Worm (Caenorhabditis elegans): Measurements from ENCODE around the gene prkl-1.

Gene prkl-1

DNA sequence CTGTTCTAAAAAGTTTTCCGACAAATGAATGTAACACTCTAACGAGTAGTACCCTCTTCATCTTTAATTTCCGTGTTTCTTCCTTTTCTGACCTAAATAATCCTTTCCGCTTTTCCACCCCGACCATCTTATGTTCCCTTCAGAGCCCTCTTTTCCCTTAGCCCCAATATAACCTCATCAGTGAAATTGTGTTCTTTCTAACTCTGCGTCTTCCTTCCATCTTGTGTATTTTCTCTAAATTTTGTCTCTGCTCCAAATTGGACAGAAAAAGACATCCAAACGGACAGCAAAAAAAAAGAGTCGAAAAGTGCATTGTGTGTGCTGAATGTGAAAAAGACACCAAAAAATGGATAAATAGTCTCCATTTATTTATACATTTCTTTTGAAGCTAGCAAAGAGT lies 27.3 kb downstream of the prkl-1 start:
- TF ChIP-seq daf-12 (tag; optimal IDR thresholded peaks at IDR 0.05) (no peak), jun-1 (tag; optimal IDR thresholded peaks at IDR 0.05) (no peak), sdz-12 (GFP tag; optimal IDR thresholded peaks at IDR 0.05) (no peak), lsy-2 (tag; optimal IDR thresholded peaks at IDR 0.05) (peak in 1 of 2 experiments; percentile 9), ceh-62 (tag; optimal IDR thresholded peaks at IDR 0.05) (no peak), tag-97 (GFP tag; IDR thresholded peaks at IDR 0.05) (no peak), F49E8.2 (tag; optimal IDR thresholded peaks at IDR 0.05; ENCODE audit: borderline replicate concordance) (no peak), mes-2 (tag; optimal IDR thresholded peaks at IDR 0.05; ENCODE audit: poor library complexity, severe bottlenecking) (no peak), ctbp-1 (GFP tag; IDR thresholded peaks at IDR 0.05) (0 out of 2 replicates have a peak, but pooled peaks have one; percentile 29), nhr-41 (GFP tag; IDR thresholded peaks at IDR 0.05) (no peak), egl-27 (tag; optimal IDR thresholded peaks at IDR 0.05) (no peak), hlh-11 (tag; optimal IDR thresholded peaks at IDR 0.05) (no peak), ces-1 (GFP tag; optimal IDR thresholded peaks at IDR 0.05) (no peak)

DNA sequence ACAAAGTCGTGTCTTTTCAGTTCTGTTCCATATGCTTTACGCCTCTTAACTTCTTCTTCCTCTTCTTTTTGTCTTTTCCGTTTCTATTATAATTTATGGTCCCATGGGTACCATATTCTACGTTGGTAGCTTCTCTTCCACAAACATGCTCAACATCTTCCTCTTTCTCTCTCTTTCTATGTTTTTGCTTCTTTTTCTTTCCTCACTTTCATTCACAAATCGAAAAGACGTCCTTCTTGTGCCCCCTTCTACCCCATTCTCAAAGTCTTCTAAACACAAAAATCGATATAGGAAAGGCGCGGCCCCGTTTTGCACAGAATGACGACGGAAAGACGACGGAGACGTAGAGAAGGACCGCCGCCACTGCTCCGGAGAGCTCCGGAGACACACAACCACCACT lies 28.0 kb downstream of the prkl-1 start:
- TF ChIP-seq ceh-20 (GFP tag; IDR thresholded peaks at IDR 0.05) = peak; percentile 64; the same call in 1 of the 2 replicates
- no peak for TF ChIP-seq nhr-25 (tag; optimal IDR thresholded peaks at IDR 0.05; ENCODE audit: borderline replicate concordance, insufficient read depth)
- no peak for TF ChIP-seq F37D6.2 (tag; optimal IDR thresholded peaks at IDR 0.05)
- TF ChIP-seq vab-7 (GFP tag; IDR thresholded peaks at IDR 0.05) = no peak
- TF ChIP-seq ctbp-1 (GFP tag; IDR thresholded peaks at IDR 0.05) = 0 out of 2 replicates have a peak, but pooled peaks have one; percentile 7
- TF ChIP-seq daf-16 (GFP tag; optimal IDR thresholded peaks at IDR 0.05) = no peak
- TF ChIP-seq daf-16 (tag; optimal IDR thresholded peaks at IDR 0.05) = no peak
- TF ChIP-seq lsy-2 (tag; optimal IDR thresholded peaks at IDR 0.05) = peak; percentile 8 to 57
- no peak for TF ChIP-seq F10B5.3 (tag; optimal IDR thresholded peaks at IDR 0.05)
- peak; percentile 54; the same call in 1 of the 2 replicates for TF ChIP-seq hmg-1.1 (GFP tag; IDR thresholded peaks at IDR 0.05)
- peak; percentile 38 for TF ChIP-seq mep-1 (tag; optimal IDR thresholded peaks at IDR 0.05)
- TF ChIP-seq lin-39 (tag; optimal IDR thresholded peaks at IDR 0.05) = no peak
- TF ChIP-seq rbr-2 (tag; optimal IDR thresholded peaks at IDR 0.05) = peak; percentile 43
- peak; percentile 43 for TF ChIP-seq hlh-30 (tag; optimal IDR thresholded peaks at IDR 0.05; ENCODE audit: insufficient read depth)
- TF ChIP-seq nhr-11 (tag; optimal IDR thresholded peaks at IDR 0.05) = no peak
- TF ChIP-seq nhr-237 (tag; optimal IDR thresholded peaks at IDR 0.05) = no peak
- TF ChIP-seq ceh-28 (tag; optimal IDR thresholded peaks at IDR 0.05) = peak; percentile 54
- TF ChIP-seq php-3 (GFP tag; IDR thresholded peaks at IDR 0.05) = no peak
- peak in 1 of 2 experiments; percentile 98 for TF ChIP-seq unc-62 (GFP tag; optimal IDR thresholded peaks at IDR 0.05 in 1 of 2)
- no peak for TF ChIP-seq unc-62 (tag; optimal IDR thresholded peaks at IDR 0.05)

DNA sequence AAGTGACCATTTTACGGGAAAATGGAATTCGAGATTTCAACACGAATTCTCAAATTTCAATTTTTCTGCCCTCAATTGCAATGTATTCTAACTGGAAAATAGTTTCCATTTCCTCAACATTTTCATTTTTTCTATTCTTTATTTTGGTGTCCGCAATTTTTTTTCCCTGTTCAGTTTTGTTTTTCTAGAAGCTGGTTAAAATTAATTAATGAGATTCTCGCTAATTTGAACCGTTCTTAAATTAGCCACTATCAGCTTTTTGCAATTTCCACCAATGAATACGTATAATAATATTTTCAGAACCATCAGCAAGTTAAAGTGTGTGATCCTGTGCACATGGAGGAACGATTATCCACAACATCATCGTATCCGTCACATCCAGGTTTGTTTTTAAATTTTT lies 29.4 kb downstream of the prkl-1 start, which contains the start of gene jnk-1:
Gene jnk-1, plus strand, starts transcription at position 301 of the 400 bp plus-strand sequence.
- TF ChIP-seq Y48G9A.11 (GFP tag; IDR thresholded peaks at IDR 0.05) (no peak), ceh-44 (GFP tag; IDR thresholded peaks at IDR 0.05) (no peak), tra-1 (GFP tag; IDR thresholded peaks at IDR 0.05) (no peak), ceh-32 (tag; optimal IDR thresholded peaks at IDR 0.05; ENCODE audit: poor library complexity) (no peak), fkh-10 (GFP tag; optimal IDR thresholded peaks at IDR 0.05) (no peak), nhr-25 (tag; optimal IDR thresholded peaks at IDR 0.05; ENCODE audit: borderline replicate concordance, insufficient read depth) (no peak), daf-19 (GFP tag; conservative IDR thresholded peaks at IDR 0.05) (no peak), lin-39 (tag; optimal IDR thresholded peaks at IDR 0.05) (no peak), dve-1 (tag; optimal IDR thresholded peaks at IDR 0.05; ENCODE audit: insufficient read depth) (no peak), Y75B8A.6 (GFP tag; IDR thresholded peaks at IDR 0.05) (no peak), nhr-42 (GFP tag; IDR thresholded peaks at IDR 0.05) (no peak), ZK337.2 (GFP tag; IDR thresholded peaks at IDR 0.05) (no peak), ceh-28 (tag; optimal IDR thresholded peaks at IDR 0.05) (no peak), zip-2 (tag; optimal IDR thresholded peaks at IDR 0.05) (no peak)
